Worm (Caenorhabditis elegans): ENCODE measurements around the gene Y94H6A.3.

The Y94H6A.3 gene

DNA sequence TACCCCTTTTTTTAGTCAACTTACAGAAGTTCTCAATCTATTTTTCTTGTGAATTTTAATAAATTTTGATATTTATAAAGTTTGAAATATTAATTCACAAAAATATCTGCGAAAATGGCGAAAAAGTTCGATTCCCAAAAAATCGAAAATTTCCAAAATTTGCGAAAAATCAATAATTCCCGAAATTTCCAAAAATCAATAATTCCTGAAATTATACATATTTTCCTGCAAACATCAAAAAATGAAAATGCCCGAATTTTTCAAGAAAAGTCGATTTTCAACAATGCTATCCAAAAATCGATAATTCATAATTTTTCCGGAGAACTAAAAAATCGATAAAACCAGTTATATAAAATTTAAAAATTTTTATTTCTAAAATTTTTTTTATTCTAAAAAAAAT lies 26.3 kb upstream of the Y94H6A.3 start:
- TF ChIP-seq hnd-1 (tag; optimal IDR thresholded peaks at IDR 0.05) = no peak

- no peak for TF ChIP-seq ceh-13 (GFP tag; optimal IDR thresholded peaks at IDR 0.05)
- TF ChIP-seq F13C5.2 (tag; optimal IDR thresholded peaks at IDR 0.05) = no peak
Observed at ce11 chrIV:2654965-2655364, 21.3 kb upstream of the Y94H6A.3 start.

ce11 chrIV:2656400-2657139 lies 19.7 kb upstream of the Y94H6A.3 start:
- TF ChIP-seq hnd-1 (tag; optimal IDR thresholded peaks at IDR 0.05) (no peak), pes-1 (GFP tag; IDR thresholded peaks at IDR 0.05) (peak; percentile 16; the same call in 1 of the 2 replicates)

- peak; percentile 54; the same call in 1 of the 2 replicates for TF ChIP-seq sea-1 (GFP tag; conservative IDR thresholded peaks at IDR 0.05)
- TF ChIP-seq tra-4 (tag; optimal IDR thresholded peaks at IDR 0.05) = no peak
- TF ChIP-seq ama-1 (optimal IDR thresholded peaks at IDR 0.05) = no peak
- TF ChIP-seq F13C5.2 (tag; optimal IDR thresholded peaks at IDR 0.05) = no peak
- 0 out of 2 replicates have a peak, but pooled peaks have one; percentile 20 for TF ChIP-seq tbx-37 (GFP tag; conservative IDR thresholded peaks at IDR 0.05)
- no peak for TF ChIP-seq ceh-36 (tag; optimal IDR thresholded peaks at IDR 0.05)
- no peak for TF ChIP-seq hmbx-1 (tag; optimal IDR thresholded peaks at IDR 0.05)
- no peak for TF ChIP-seq ets-7 (tag; optimal IDR thresholded peaks at IDR 0.05)
- no peak for TF ChIP-seq ceh-13 (GFP tag; optimal IDR thresholded peaks at IDR 0.05)
- TF ChIP-seq hnd-1 (tag; optimal IDR thresholded peaks at IDR 0.05) = no peak
- TF ChIP-seq scrt-1 (GFP tag; IDR thresholded peaks at IDR 0.05) = peak; percentile 32; the same call in 1 of the 2 replicates
- TF ChIP-seq hmg-4 (GFP tag; optimal IDR thresholded peaks at IDR 0.05) = no peak
- TF ChIP-seq pes-1 (GFP tag; IDR thresholded peaks at IDR 0.05) = peak; percentile 82
- TF ChIP-seq aly-1 (tag; optimal IDR thresholded peaks at IDR 0.05) = peak; percentile 37
- TF ChIP-seq flt-1 (GFP tag; IDR thresholded peaks at IDR 0.05) = peak; percentile 77
- peak; percentile 35 for TF ChIP-seq B0310.2 (tag; optimal IDR thresholded peaks at IDR 0.05)
- TF ChIP-seq tbx-11 (GFP tag; IDR thresholded peaks at IDR 0.05) = peak; percentile 55; the same call in 1 of the 2 replicates
Observed at ce11 chrIV:2657307-2657706, 19.0 kb upstream of the Y94H6A.3 start.

DNA sequence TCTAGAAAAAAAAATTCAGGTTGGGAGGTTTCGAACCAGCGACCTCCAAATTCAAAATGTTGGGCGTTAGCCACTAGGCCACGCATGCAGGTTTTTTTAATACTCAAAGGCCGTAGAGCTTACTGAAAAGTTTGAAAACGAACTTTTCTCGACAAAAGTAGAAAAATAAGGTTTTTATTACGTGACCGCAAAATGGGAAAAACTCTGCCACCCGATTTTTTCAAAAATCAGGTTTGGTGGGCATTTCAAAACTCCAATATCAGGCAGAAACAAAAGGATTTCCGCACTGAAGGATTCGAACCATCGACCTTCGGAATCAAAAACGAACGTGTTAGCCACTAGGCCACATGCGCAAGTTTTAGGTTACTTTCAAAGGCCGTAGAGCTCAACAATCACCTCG lies 17.6 kb upstream of the Y94H6A.3 start:
- TF ChIP-seq ama-1 (optimal IDR thresholded peaks at IDR 0.05) = no peak
- TF ChIP-seq hmbx-1 (tag; optimal IDR thresholded peaks at IDR 0.05) = no peak
- no peak for TF ChIP-seq ceh-13 (GFP tag; optimal IDR thresholded peaks at IDR 0.05)
- TF ChIP-seq pes-1 (GFP tag; IDR thresholded peaks at IDR 0.05) = 0 out of 2 replicates have a peak, but pooled peaks have one; percentile 54
- no peak for TF ChIP-seq ceh-36 (tag; optimal IDR thresholded peaks at IDR 0.05)
- TF ChIP-seq tra-4 (tag; optimal IDR thresholded peaks at IDR 0.05) = no peak

ce11 chrIV:2663953-2664900 lies 12.1 kb upstream of the Y94H6A.3 start, which contains the start of gene Y69A2AR.31:
TSS of gene Y69A2AR.31 (minus strand) at chrIV:2664003.
- TF ChIP-seq hmg-4 (GFP tag; optimal IDR thresholded peaks at IDR 0.05) = no peak
- no peak for TF ChIP-seq B0310.2 (tag; optimal IDR thresholded peaks at IDR 0.05)
- TF ChIP-seq F13C5.2 (tag; optimal IDR thresholded peaks at IDR 0.05) = no peak
- TF ChIP-seq ceh-36 (tag; optimal IDR thresholded peaks at IDR 0.05) = no peak
- no peak for TF ChIP-seq tbx-11 (GFP tag; IDR thresholded peaks at IDR 0.05)
- no peak for TF ChIP-seq flt-1 (GFP tag; IDR thresholded peaks at IDR 0.05)
- TF ChIP-seq tbx-37 (GFP tag; conservative IDR thresholded peaks at IDR 0.05) = no peak
- TF ChIP-seq scrt-1 (GFP tag; IDR thresholded peaks at IDR 0.05) = no peak
- no peak for TF ChIP-seq ama-1 (optimal IDR thresholded peaks at IDR 0.05)
- no peak for TF ChIP-seq ceh-13 (GFP tag; optimal IDR thresholded peaks at IDR 0.05)
- TF ChIP-seq hmbx-1 (tag; optimal IDR thresholded peaks at IDR 0.05) = no peak
- TF ChIP-seq aly-1 (tag; optimal IDR thresholded peaks at IDR 0.05) = no peak

DNA sequence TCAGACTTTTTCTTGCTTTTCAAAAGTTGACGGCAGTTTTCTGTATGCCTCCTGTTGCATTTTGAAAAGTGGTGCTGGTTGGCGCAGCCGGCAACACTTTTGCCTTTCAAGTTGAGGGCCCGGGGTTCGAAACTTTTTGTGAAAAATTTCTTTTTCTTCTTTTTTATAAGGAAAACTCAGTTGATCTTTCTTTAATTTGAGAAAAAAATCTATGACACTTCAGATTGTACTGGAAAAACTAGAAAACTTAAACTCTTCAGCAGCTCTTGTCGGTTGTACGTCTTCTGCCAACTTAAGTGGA lies 11.5 kb upstream of the Y94H6A.3 start:
- TF ChIP-seq sea-1 (GFP tag; conservative IDR thresholded peaks at IDR 0.05) = no peak
- TF ChIP-seq pes-1 (GFP tag; IDR thresholded peaks at IDR 0.05) = no peak
- TF ChIP-seq hmbx-1 (tag; optimal IDR thresholded peaks at IDR 0.05) = no peak
- no peak for TF ChIP-seq hmg-4 (GFP tag; optimal IDR thresholded peaks at IDR 0.05)
- no peak for TF ChIP-seq aly-1 (tag; optimal IDR thresholded peaks at IDR 0.05)
- TF ChIP-seq ama-1 (optimal IDR thresholded peaks at IDR 0.05) = no peak
- TF ChIP-seq ets-7 (tag; optimal IDR thresholded peaks at IDR 0.05) = no peak
- no peak for TF ChIP-seq scrt-1 (GFP tag; IDR thresholded peaks at IDR 0.05)
- TF ChIP-seq ceh-13 (GFP tag; optimal IDR thresholded peaks at IDR 0.05) = no peak
- no peak for TF ChIP-seq ceh-36 (tag; optimal IDR thresholded peaks at IDR 0.05)
- no peak for TF ChIP-seq B0310.2 (tag; optimal IDR thresholded peaks at IDR 0.05)
- no peak for TF ChIP-seq tra-4 (tag; optimal IDR thresholded peaks at IDR 0.05)
- TF ChIP-seq hnd-1 (tag; optimal IDR thresholded peaks at IDR 0.05) = no peak
- no peak for TF ChIP-seq F13C5.2 (tag; optimal IDR thresholded peaks at IDR 0.05)
- TF ChIP-seq tbx-11 (GFP tag; IDR thresholded peaks at IDR 0.05) = no peak
- no peak for TF ChIP-seq tbx-37 (GFP tag; conservative IDR thresholded peaks at IDR 0.05)
- no peak for TF ChIP-seq flt-1 (GFP tag; IDR thresholded peaks at IDR 0.05)
